Worm (Caenorhabditis elegans) whole organism, mixed stage, embryonic: Measurements from ENCODE around the gene Y42H9B.3.
A peak's percentile ranks its signal among the peaks of the same experiment; 100 is the strongest.

Experiments used
- M03D4.4 ChIP-seq: sonication (generic microtip); optimal IDR thresholded peaks from 2 replicates; lab custom pipeline; 2017; ENCODE audit warnings: mild to moderate bottlenecking, missing genetic modification characterization, missing compliant biosample characterization
- bed-3 ChIP-seq: fragments of 200-800 bp; sonication (Bioruptor generic); optimal IDR thresholded peaks from 3 replicates; lab custom pipeline; 2018; ENCODE audit warnings: mild to moderate bottlenecking, missing genetic modification characterization, moderate library complexity, missing compliant biosample characterization
- blmp-1 ChIP-seq: fragments of 150-350 bp; optimal IDR thresholded peaks from 2 replicates; lab custom pipeline; 2014; ENCODE audit warnings: missing biosample characterization, missing genetic modification characterization
- ceh-39 ChIP-seq: fragments of 150-350 bp; optimal IDR thresholded peaks from 2 replicates; lab custom pipeline; 2014; ENCODE audit warnings: missing biosample characterization, missing genetic modification characterization
- ceh-43 ChIP-seq: fragments of 200-800 bp; sonication (Bioruptor generic); optimal IDR thresholded peaks from 2 replicates; lab custom pipeline; 2018; ENCODE audit warnings: mild to moderate bottlenecking, missing genetic modification characterization, moderate library complexity, missing compliant biosample characterization
- ceh-83 ChIP-seq: fragments of 200-800 bp; sonication (Bioruptor generic); optimal IDR thresholded peaks from 2 replicates; lab custom pipeline; 2018; ENCODE audit warnings: mild to moderate bottlenecking, missing genetic modification characterization, missing compliant biosample characterization
- ces-1 ChIP-seq: fragments of 150-350 bp; optimal IDR thresholded peaks from 2 replicates; lab custom pipeline; 2014; ENCODE audit warnings: missing biosample characterization, missing genetic modification reagents, missing genetic modification characterization
- cnd-1 ChIP-seq: fragments of 200-800 bp; sonication (Bioruptor generic); optimal IDR thresholded peaks from 2 replicates; lab custom pipeline; 2018; ENCODE audit warnings: mild to moderate bottlenecking, missing genetic modification characterization, missing compliant biosample characterization
- drap-1 ChIP-seq: fragments of 200-800 bp; sonication (Bioruptor generic); optimal IDR thresholded peaks from 3 replicates; lab custom pipeline; 2018; ENCODE audit warnings: mild to moderate bottlenecking, missing genetic modification characterization, missing compliant biosample characterization
- elt-1 ChIP-seq: sonication (generic microtip); optimal IDR thresholded peaks from 2 replicates; lab custom pipeline; 2017; ENCODE audit warnings: missing genetic modification characterization, mild to moderate bottlenecking, missing compliant biosample characterization, antibody characterized with exemption, moderate library complexity, borderline replicate concordance; ENCODE audit not compliant: insufficient read depth
- elt-3 ChIP-seq: fragments of 150-350 bp; optimal IDR thresholded peaks from 2 replicates; lab custom pipeline; 2014; ENCODE audit warnings: missing biosample characterization, missing genetic modification characterization
- ham-2 ChIP-seq: fragments of 200-800 bp; sonication (Bioruptor generic); optimal IDR thresholded peaks from 2 replicates; lab custom pipeline; 2018; ENCODE audit warnings: mild to moderate bottlenecking, missing genetic modification characterization, missing compliant biosample characterization
- hlh-1 ChIP-seq: fragments of 150-350 bp; optimal IDR thresholded peaks from 2 replicates; lab custom pipeline; 2014; ENCODE audit warnings: missing biosample characterization, missing genetic modification reagents, missing genetic modification characterization
- lin-13 ChIP-seq: fragments of 150-350 bp; optimal IDR thresholded peaks from 2 replicates; lab custom pipeline; 2014; ENCODE audit warnings: missing biosample characterization, missing genetic modification characterization
- lin-32 ChIP-seq: fragments of 200-800 bp; sonication (Bioruptor generic); optimal IDR thresholded peaks from 2 replicates; lab custom pipeline; 2018; ENCODE audit warnings: mild to moderate bottlenecking, missing genetic modification characterization, missing compliant biosample characterization
- lsy-2 ChIP-seq: fragments of 150-350 bp; optimal IDR thresholded peaks from 2 replicates; lab custom pipeline; 2014; ENCODE audit warnings: missing biosample characterization, missing genetic modification characterization
- mep-1 ChIP-seq: fragments of 150-350 bp; optimal IDR thresholded peaks from 2 replicates; lab custom pipeline; 2017; ENCODE audit warnings: missing biosample characterization, missing genetic modification reagents, missing genetic modification characterization, inconsistent platforms
- mls-2 ChIP-seq: sonication (generic microtip); optimal IDR thresholded peaks from 2 replicates; lab custom pipeline; 2016; ENCODE audit warnings: mild to moderate bottlenecking, missing genetic modification characterization, moderate library complexity, missing compliant biosample characterization
- nhr-12 ChIP-seq: fragments of 150-350 bp; optimal IDR thresholded peaks from 2 replicates; lab custom pipeline; 2014; ENCODE audit warnings: missing biosample characterization, missing genetic modification characterization
- nhr-2 ChIP-seq: fragments of 150-350 bp; optimal IDR thresholded peaks from 2 replicates; lab custom pipeline; 2014; ENCODE audit warnings: missing biosample characterization, missing genetic modification characterization
- nhr-237 ChIP-seq: fragments of 150-350 bp; optimal IDR thresholded peaks from 2 replicates; lab custom pipeline; 2014; ENCODE audit warnings: missing biosample characterization, missing genetic modification characterization
- nhr-76 ChIP-seq: sonication (generic microtip); optimal IDR thresholded peaks from 2 replicates; lab custom pipeline; 2017; ENCODE audit warnings: missing biosample characterization, missing genetic modification characterization
- pha-4 ChIP-seq: fragments of 150-350 bp; optimal IDR thresholded peaks from 2 replicates; lab custom pipeline; 2018; ENCODE audit warnings: missing biosample characterization, missing genetic modification reagents, missing genetic modification characterization
- snpc-4 ChIP-seq: fragments of 150-350 bp; optimal IDR thresholded peaks from 2 replicates; lab custom pipeline; 2014; ENCODE audit warnings: missing biosample characterization, missing genetic modification characterization
- sptf-1 ChIP-seq: sonication (generic microtip); optimal IDR thresholded peaks from 2 replicates; lab custom pipeline; 2017; ENCODE audit warnings: mild to moderate bottlenecking, missing genetic modification characterization, moderate library complexity, missing compliant biosample characterization
- tbx-8 ChIP-seq: fragments of 200-800 bp; sonication (Bioruptor generic); optimal IDR thresholded peaks from 2 replicates; lab custom pipeline; 2018; ENCODE audit warnings: mild to moderate bottlenecking, missing genetic modification characterization, moderate library complexity, missing compliant biosample characterization
- unc-120 ChIP-seq: sonication (generic microtip); optimal IDR thresholded peaks from 2 replicates; lab custom pipeline; 2017; ENCODE audit warnings: missing genetic modification characterization, missing compliant biosample characterization; ENCODE audit not compliant: poor library complexity, severe bottlenecking
- unc-39 ChIP-seq: fragments of 150-350 bp; optimal IDR thresholded peaks from 2 replicates; lab custom pipeline; 2014; ENCODE audit warnings: missing biosample characterization, missing genetic modification characterization
- unc-62 ChIP-seq: fragments of 150-350 bp; optimal IDR thresholded peaks from 2 replicates; lab custom pipeline; 2014; ENCODE audit warnings: missing biosample characterization, missing genetic modification reagents, missing genetic modification characterization
- zip-8 ChIP-seq: fragments of 150-350 bp; optimal IDR thresholded peaks from 2 replicates; lab custom pipeline; 2014; ENCODE audit warnings: missing biosample characterization, missing genetic modification characterization
- ztf-11 ChIP-seq: fragments of 150-350 bp; optimal IDR thresholded peaks from 2 replicates; lab custom pipeline; 2014; ENCODE audit warnings: missing biosample characterization, missing genetic modification characterization

Y42H9B.3 gene

DNA sequence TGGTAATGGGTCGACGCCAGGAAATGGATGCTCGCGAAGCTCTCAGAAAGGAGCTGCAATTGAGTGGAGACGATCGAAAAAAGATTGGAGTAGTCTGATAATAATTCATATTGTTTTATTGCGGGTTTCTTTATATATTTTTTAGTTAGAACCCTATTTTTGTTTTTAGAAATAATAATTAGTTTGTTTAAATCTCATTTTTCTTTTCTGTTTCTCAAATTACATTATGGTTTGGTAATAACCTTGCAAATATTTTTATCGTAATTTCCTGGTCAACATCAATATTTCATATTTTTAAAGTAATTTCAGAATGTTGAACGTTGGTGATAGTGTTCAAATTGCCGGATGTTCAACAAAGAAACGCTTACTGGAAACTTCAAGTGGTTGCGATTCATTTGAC is 4.5 kb upstream of the Y42H9B.3 start, which contains the start of gene elpc-4:
TSS of gene elpc-4 (plus strand) at position 301 of the 400 bp plus-strand sequence.
- TF ChIP-seq snpc-4 (tag; lab: Kevin White, UChicago), result no peak
- TF ChIP-seq cnd-1, result no peak
- TF ChIP-seq nhr-12 (tag; lab: Kevin White, UChicago), result no peak
- TF ChIP-seq bed-3 (GFP tag; lab: Kevin White, UChicago), result no peak
- no peak for TF ChIP-seq nhr-2
- no peak for TF ChIP-seq unc-39 (tag; lab: Kevin White, UChicago)
- no peak for TF ChIP-seq nhr-237
- no peak for TF ChIP-seq ztf-11 (tag; lab: Kevin White, UChicago)
- TF ChIP-seq hlh-1 (tag; lab: Kevin White, UChicago), result no peak
- no peak for TF ChIP-seq ceh-39

DNA sequence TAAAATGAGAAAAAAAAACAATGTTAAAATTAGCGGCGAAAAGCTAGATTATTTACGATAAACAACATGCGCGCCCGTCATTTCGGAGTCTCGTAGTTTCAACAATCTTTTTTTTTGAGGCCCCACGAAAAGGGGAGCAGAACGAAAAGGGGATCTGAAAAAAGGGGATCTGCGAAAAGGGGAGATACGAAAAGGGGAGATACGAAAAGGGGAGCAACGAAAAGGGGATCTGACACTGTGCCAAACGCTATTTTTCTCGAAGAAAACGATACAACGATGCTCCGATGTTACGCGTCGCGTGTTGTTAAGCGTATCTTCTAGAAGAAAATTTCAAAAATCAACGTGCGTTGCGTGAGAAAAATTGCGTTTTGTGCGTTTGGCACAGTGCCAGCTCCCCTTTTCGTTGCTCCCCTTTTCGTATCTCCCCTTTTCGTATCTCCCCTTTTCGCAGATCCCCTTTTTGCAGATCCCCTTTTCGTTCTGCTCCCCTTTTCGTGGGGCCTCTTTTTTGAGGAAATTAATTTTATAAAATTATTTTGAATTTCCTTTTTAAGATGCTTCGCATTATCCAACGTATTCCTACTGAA is 3.6 kb upstream of the Y42H9B.3 start, which contains the start of gene C26B2.7:
TSS of gene C26B2.7 (plus strand) at position 549 of the 587 bp plus-strand sequence.
- TF ChIP-seq ham-2 (GFP tag; lab: Kevin White, UChicago), result peak; percentile 31
- peak; percentile 70 for TF ChIP-seq ces-1 (GFP tag; lab: Kevin White, UChicago)
- peak; percentile 35 for TF ChIP-seq M03D4.4 (tag; lab: Kevin White, UChicago)
- TF ChIP-seq lsy-2 (tag; lab: Kevin White, UChicago), result peak; percentile 41
- peak; percentile 18 for TF ChIP-seq unc-120 (tag; lab: Kevin White, UChicago)
- TF ChIP-seq mep-1 (tag; lab: Kevin White, UChicago), result peak; percentile 20
- peak; percentile 79 for TF ChIP-seq sptf-1
- TF ChIP-seq bed-3 (GFP tag; lab: Kevin White, UChicago), result peak; percentile 3
- TF ChIP-seq mls-2 (tag; lab: Kevin White, UChicago), result peak; percentile 34
- TF ChIP-seq lin-32 (GFP tag; lab: Kevin White, UChicago), result peak; percentile 22
- peak; percentile 11 for TF ChIP-seq drap-1 (GFP tag; lab: Kevin White, UChicago)

DNA sequence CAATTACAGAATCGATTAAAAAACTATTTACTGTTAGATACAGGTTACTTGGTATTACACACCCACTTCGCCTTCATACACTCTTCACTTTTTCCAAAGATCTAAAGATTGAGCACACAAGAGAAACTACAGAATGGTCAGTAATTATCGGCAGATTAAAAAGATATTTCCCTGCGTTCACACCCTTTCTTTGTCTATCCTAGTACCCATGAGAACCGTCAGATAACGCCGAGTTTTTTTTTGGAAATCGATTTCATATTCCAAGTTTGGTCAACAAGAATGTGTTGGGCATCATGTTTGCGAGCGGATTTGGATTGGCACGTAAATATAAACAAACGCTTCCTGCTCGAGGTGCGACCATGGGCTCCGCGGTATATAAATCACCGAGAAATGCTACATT is 1.6 kb upstream of the Y42H9B.3 start, which contains the start of gene C26B2.8:
TSS of gene C26B2.8 (plus strand) at position 301 of the 400 bp plus-strand sequence.
- TF ChIP-seq ceh-39, result no peak
- TF ChIP-seq sptf-1, result no peak
- no peak for TF ChIP-seq cnd-1
- no peak for TF ChIP-seq tbx-8 (GFP tag; lab: Kevin White, UChicago)
- TF ChIP-seq ceh-83, result no peak
- no peak for TF ChIP-seq mls-2 (tag; lab: Kevin White, UChicago)
- no peak for TF ChIP-seq ztf-11 (tag; lab: Kevin White, UChicago)
- no peak for TF ChIP-seq nhr-2

DNA sequence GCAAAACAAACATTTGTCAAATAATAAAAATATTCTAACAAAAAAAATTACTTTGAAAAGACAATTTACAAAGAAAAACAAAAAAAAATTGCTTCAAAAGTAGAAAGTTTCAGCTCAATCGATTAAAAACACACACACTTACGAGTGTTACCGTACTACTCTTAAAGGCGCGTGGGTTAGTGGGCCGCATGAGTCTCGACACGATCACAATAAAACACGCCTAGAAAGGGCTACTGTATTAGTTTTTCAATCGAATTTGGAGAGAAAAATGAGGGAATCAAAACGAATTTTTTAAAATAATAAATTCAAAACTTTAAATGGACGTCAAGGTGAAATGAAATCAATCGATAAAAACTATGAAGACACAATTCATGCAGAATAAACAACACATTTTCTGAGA is 1.7 kb downstream of the Y42H9B.3 start:
- TF ChIP-seq elt-3 (tag; lab: Kevin White, UChicago) (no peak), lsy-2 (tag; lab: Kevin White, UChicago) (peak; percentile 5)

- no peak for TF ChIP-seq snpc-4 (tag; lab: Kevin White, UChicago)
- peak; percentile 62 for TF ChIP-seq blmp-1 (tag; lab: Kevin White, UChicago)
- TF ChIP-seq mls-2 (tag; lab: Kevin White, UChicago), result peak; percentile 10
- TF ChIP-seq cnd-1, result no peak
- TF ChIP-seq lin-32 (GFP tag; lab: Kevin White, UChicago), result no peak
- TF ChIP-seq zip-8 (tag; lab: Kevin White, UChicago), result no peak
- no peak for TF ChIP-seq elt-1 (tag; lab: Kevin White, UChicago)
- TF ChIP-seq hlh-1 (tag; lab: Kevin White, UChicago), result no peak
- TF ChIP-seq lsy-2 (tag; lab: Kevin White, UChicago), result no peak
- no peak for TF ChIP-seq lin-13 (tag; lab: Kevin White, UChicago)
- no peak for TF ChIP-seq pha-4
- peak; percentile 47 for TF ChIP-seq ham-2 (GFP tag; lab: Kevin White, UChicago)
- TF ChIP-seq drap-1 (GFP tag; lab: Kevin White, UChicago), result no peak
- no peak for TF ChIP-seq nhr-76 (tag; lab: Kevin White, UChicago)
- no peak for TF ChIP-seq nhr-237
- no peak for TF ChIP-seq unc-62 (GFP tag; lab: Kevin White, UChicago)
- no peak for TF ChIP-seq ces-1 (GFP tag; lab: Kevin White, UChicago)
- TF ChIP-seq unc-39 (tag; lab: Kevin White, UChicago), result no peak
- TF ChIP-seq ceh-43 (GFP tag; lab: Kevin White, UChicago), result no peak
Observed at ce11 chrIV:8009374-8009773, 2.9 kb downstream of the Y42H9B.3 start.
